Fruit fly (Drosophila melanogaster) whole organism, adult: ENCODE data around the gene CG31517.

ENCODE experiments used
- CG11617 ChIP-seq: fragments of 200-800 bp; sonication (Bioruptor generic); optimal IDR thresholded peaks from 2 replicates; lab custom pipeline; 2017; ENCODE audit warnings: mild to moderate bottlenecking, missing biosample characterization, missing genetic modification reagents, missing genetic modification characterization
- CG12768 ChIP-seq: fragments of 200-800 bp; sonication (Bioruptor generic); optimal IDR thresholded peaks from 2 replicates; lab custom pipeline; 2017; ENCODE audit warnings: missing biosample characterization, missing genetic modification characterization, mild to moderate bottlenecking, moderate library complexity, missing genetic modification reagents
- CG14711 ChIP-seq: fragments of 200-800 bp; sonication (Bioruptor generic); optimal IDR thresholded peaks from 2 replicates; lab custom pipeline; 2018; ENCODE audit warnings: missing biosample characterization, mild to moderate bottlenecking, missing genetic modification characterization, moderate library complexity
- CG1620 ChIP-seq: fragments of 200-800 bp; sonication (Bioruptor generic); optimal IDR thresholded peaks from 2 replicates; lab custom pipeline; 2016; ENCODE audit warnings: missing biosample characterization, missing genetic modification characterization
- CG33017 ChIP-seq: fragments of 200-800 bp; sonication (Bioruptor generic); optimal IDR thresholded peaks from 2 replicates; lab custom pipeline; 2018; ENCODE audit warnings: missing biosample characterization, mild to moderate bottlenecking, missing genetic modification characterization, moderate library complexity
- CG5204 ChIP-seq: fragments of 200-800 bp; sonication (Bioruptor generic); optimal IDR thresholded peaks from 2 replicates; lab custom pipeline; 2016; ENCODE audit warnings: missing biosample characterization, missing genetic modification characterization
- CG7045 ChIP-seq: fragments of 200-800 bp; sonication (Bioruptor generic); optimal IDR thresholded peaks from 2 replicates; lab custom pipeline; 2017; ENCODE audit warnings: missing biosample characterization, mild to moderate bottlenecking, missing genetic modification characterization
- CG7101 ChIP-seq: fragments of 200-800 bp; sonication (Bioruptor generic); optimal IDR thresholded peaks from 2 replicates; lab custom pipeline; 2018; ENCODE audit warnings: missing biosample characterization, mild to moderate bottlenecking, missing genetic modification characterization, moderate library complexity
- Clk ChIP-seq: fragments of 200-800 bp; sonication (Bioruptor generic); optimal IDR thresholded peaks from 2 replicates; lab custom pipeline; 2017; ENCODE audit warnings: missing biosample characterization, missing genetic modification characterization
- Crg-1 ChIP-seq: fragments of 200-800 bp; sonication (Bioruptor generic); optimal IDR thresholded peaks from 2 replicates; lab custom pipeline; 2016; ENCODE audit warnings: missing biosample characterization, missing genetic modification characterization
- Hr96 ChIP-seq: fragments of 200-800 bp; sonication (Bioruptor generic); optimal IDR thresholded peaks from 2 replicates; lab custom pipeline; 2016; ENCODE audit warnings: missing biosample characterization, missing genetic modification characterization
- Mnt ChIP-seq: fragments of 200-800 bp; sonication (Bioruptor generic); optimal IDR thresholded peaks from 2 replicates; lab custom pipeline; 2016; ENCODE audit warnings: missing biosample characterization, mild to moderate bottlenecking, missing genetic modification characterization
- bab1 ChIP-seq: fragments of 200-800 bp; sonication (Bioruptor generic); optimal IDR thresholded peaks from 3 replicates; lab custom pipeline; 2019; ENCODE audit warnings: missing biosample characterization, mild to moderate bottlenecking, missing genetic modification characterization, moderate library complexity
- cic ChIP-seq: fragments of 200-800 bp; sonication (Bioruptor generic); optimal IDR thresholded peaks from 2 replicates; lab custom pipeline; 2017; ENCODE audit warnings: missing biosample characterization, mild to moderate bottlenecking, missing genetic modification characterization, moderate library complexity
- cnc ChIP-seq, 2 experiments: fragments of >200 bp; optimal IDR thresholded peaks; 2 replicates each; lab custom pipeline; 2017
- kay ChIP-seq: fragments of 200-800 bp; sonication (Bioruptor generic); peaks from one replicate; lab custom pipeline; 2016; ENCODE audit warnings: missing biosample characterization, missing genetic modification characterization, borderline replicate concordance
- ovo ChIP-seq: fragments of 200-800 bp; sonication (Bioruptor generic); optimal IDR thresholded peaks from 2 replicates; lab custom pipeline; 2016; ENCODE audit warnings: missing biosample characterization, missing genetic modification characterization
- pad ChIP-seq: fragments of 200-800 bp; sonication (Bioruptor generic); optimal IDR thresholded peaks from 3 replicates; lab custom pipeline; 2017; ENCODE audit warnings: missing biosample characterization, missing genetic modification characterization, mild to moderate bottlenecking, moderate library complexity, missing genetic modification reagents
- tj ChIP-seq: fragments of 200-800 bp; sonication (Bioruptor generic); optimal IDR thresholded peaks from 3 replicates; lab custom pipeline; 2017; ENCODE audit warnings: missing biosample characterization, mild to moderate bottlenecking, missing genetic modification characterization, moderate library complexity
- toe ChIP-seq: fragments of 200-800 bp; sonication (Bioruptor generic); optimal IDR thresholded peaks from 2 replicates; lab custom pipeline; 2016; ENCODE audit warnings: missing biosample characterization, missing genetic modification characterization

Gene CG31517

DNA sequence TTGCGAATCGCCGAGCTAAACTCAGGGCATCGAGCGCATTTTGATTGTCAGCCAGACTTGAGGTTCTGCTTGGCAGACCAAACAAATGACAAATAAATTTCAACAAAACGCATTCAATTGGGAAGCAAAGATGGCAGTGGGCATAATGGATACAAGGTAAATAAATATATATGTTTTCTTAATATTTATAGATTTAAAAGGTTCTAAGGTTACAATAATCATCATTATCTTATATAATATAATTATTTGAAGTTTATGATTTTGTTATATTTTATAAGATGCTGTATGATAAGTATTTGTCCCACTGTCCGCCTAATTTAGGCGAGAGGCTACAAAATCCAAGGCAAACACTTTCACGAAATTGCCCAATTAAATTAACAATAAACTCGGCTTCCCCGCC, 30.2 kb upstream of the CG31517 start:
- TF ChIP-seq cic: no peak
- no peak for TF ChIP-seq pad
- TF ChIP-seq tj (GFP tag; lab: Kevin White, UChicago): no peak
- no peak for TF ChIP-seq bab1 (GFP tag; lab: Kevin White, UChicago)
- TF ChIP-seq ovo (GFP tag; lab: Kevin White, UChicago): no peak
- TF ChIP-seq CG11617 (GFP tag; lab: Kevin White, UChicago): no peak
- no peak for TF ChIP-seq CG33017
- no peak for TF ChIP-seq CG7045
- TF ChIP-seq Crg-1: no peak
- TF ChIP-seq cnc (optimal IDR thresholded peaks at IDR 0.05; lab: Kevin White, UChicago): no peak
- no peak for TF ChIP-seq CG5204 (GFP tag; lab: Kevin White, UChicago)
- TF ChIP-seq CG12768 (GFP tag; lab: Kevin White, UChicago): no peak
- no peak for TF ChIP-seq toe (GFP tag; lab: Kevin White, UChicago)
- TF ChIP-seq CG14711 (tag; lab: Kevin White, UChicago): no peak
- no peak for TF ChIP-seq Clk (GFP tag; lab: Kevin White, UChicago)
- no peak for TF ChIP-seq Hr96
- no peak for TF ChIP-seq CG1620
- no peak for TF ChIP-seq kay
- no peak for TF ChIP-seq CG7101 (tag; lab: Kevin White, UChicago)

DNA sequence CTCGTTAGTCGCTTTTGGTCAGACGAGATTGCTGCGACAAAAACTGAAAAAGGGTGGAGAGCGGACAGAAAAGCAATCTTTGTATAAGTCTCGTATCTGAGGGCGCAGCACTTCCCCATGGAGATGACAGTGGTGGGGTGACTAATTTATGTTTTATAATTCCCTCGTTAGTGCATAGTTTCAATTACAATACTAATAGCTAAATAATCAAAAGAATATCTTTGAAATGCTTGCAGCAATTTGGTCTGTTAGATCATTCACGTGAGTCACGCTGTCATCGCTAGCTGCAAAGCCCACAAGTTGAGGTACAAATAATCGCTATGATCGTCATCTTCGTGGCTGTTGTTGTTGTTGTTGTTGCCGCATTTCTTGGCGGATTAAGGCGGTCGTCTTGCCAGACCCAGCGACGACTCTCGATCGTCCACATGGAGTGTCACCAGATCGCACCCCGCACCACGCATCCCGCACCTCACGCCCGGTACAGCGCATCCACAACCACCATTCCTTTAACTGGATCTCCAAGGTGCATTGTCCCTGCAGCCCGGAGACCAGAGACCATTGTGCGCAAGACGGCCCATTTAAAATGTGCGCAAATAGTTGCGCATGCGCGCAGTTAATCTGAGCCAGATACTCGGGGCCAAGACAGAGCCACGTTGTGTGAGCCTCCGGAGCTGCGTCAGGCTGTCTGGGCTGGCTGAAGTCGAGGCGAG, 26.3 kb upstream of the CG31517 start:
- TF ChIP-seq cic: no peak
- no peak for TF ChIP-seq CG1620
- no peak for TF ChIP-seq CG7045
- TF ChIP-seq Clk (GFP tag; lab: Kevin White, UChicago): no peak
- no peak for TF ChIP-seq CG11617 (GFP tag; lab: Kevin White, UChicago)
- TF ChIP-seq CG12768 (GFP tag; lab: Kevin White, UChicago): no peak
- no peak for TF ChIP-seq ovo (GFP tag; lab: Kevin White, UChicago)
- TF ChIP-seq toe (GFP tag; lab: Kevin White, UChicago): no peak
- TF ChIP-seq CG33017: no peak
- TF ChIP-seq CG5204 (GFP tag; lab: Kevin White, UChicago): no peak
- no peak for TF ChIP-seq bab1 (GFP tag; lab: Kevin White, UChicago)
- TF ChIP-seq pad: no peak
- TF ChIP-seq cnc (optimal IDR thresholded peaks at IDR 0.05; lab: Kevin White, UChicago): no peak
- TF ChIP-seq Mnt: no peak
- no peak for TF ChIP-seq CG14711 (tag; lab: Kevin White, UChicago)
- TF ChIP-seq kay: no peak
- no peak for TF ChIP-seq Crg-1

DNA sequence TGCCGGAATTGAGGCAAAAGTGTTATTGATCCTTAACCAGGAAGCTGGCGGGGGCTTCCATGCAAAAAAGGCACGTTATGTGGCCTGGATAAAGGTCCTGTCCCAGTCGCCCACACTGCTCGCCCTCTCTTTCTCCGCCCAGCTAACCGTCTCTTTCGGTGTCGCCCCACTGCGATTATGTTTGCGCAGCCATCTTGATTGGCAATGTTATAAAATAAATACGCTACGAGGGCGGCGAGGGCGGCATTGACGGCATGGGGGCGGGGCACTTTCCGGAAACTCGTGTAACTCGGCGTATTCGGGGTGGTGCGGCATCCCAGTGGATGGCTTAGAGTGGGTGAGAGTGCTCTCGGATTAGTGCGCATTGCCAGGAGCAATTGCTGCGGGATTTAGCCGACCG, 24.6 kb upstream of the CG31517 start:
- TF ChIP-seq CG33017: no peak

DNA sequence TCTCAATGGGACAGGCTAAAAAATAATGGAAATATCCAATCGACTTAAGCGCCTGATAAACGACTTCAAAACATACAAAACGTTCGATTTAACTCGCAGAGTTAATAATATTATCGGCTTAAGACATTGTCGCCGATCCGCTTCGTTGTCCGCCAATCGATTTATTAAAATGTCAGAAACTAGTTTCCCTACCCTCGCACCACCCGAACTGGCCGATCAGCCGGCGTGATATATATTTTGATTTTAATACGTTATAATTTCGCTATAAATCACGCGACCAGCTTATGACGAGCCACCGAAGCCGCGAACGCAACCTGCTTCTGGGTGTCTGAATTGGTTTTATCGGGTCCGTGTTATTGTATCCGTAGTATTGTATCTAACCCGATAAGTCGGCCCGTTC, 20.7 kb upstream of the CG31517 start:
- TF ChIP-seq Clk (GFP tag; lab: Kevin White, UChicago) (no peak), CG14711 (tag; lab: Kevin White, UChicago) (no peak), CG12768 (GFP tag; lab: Kevin White, UChicago) (no peak), CG5204 (GFP tag; lab: Kevin White, UChicago) (no peak), Mnt (no peak), CG11617 (GFP tag; lab: Kevin White, UChicago) (no peak), CG7101 (tag; lab: Kevin White, UChicago) (no peak), kay (no peak), cnc (optimal IDR thresholded peaks at IDR 0.05; lab: Kevin White, UChicago) (no peak), Hr96 (no peak), bab1 (GFP tag; lab: Kevin White, UChicago) (no peak), CG1620 (no peak), ovo (GFP tag; lab: Kevin White, UChicago) (no peak), tj (GFP tag; lab: Kevin White, UChicago) (no peak), toe (GFP tag; lab: Kevin White, UChicago) (no peak), CG7045 (no peak), Crg-1 (no peak), cic (no peak), CG33017 (no peak)

DNA sequence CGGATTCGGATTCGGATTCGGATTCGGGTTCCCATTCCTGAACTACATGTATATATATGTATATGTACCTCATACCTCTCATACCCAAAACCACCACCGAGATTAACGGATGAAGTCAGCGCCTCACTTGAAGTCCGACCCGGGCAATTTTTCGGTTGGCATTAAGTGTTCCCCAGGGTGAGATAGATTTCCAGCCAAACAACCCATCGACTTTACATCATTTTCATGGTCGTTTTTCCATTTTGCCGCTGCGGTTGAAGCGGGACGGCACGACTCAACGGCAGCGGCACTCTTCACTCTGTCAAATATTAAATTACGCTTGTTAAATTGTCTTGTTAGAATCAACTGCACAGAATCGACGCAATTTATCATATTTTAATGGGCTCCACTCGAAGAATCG, 18.0 kb upstream of the CG31517 start:
- TF ChIP-seq CG5204 (GFP tag; lab: Kevin White, UChicago) (no peak), CG7045 (no peak), ovo (GFP tag; lab: Kevin White, UChicago) (no peak), Hr96 (no peak), CG11617 (GFP tag; lab: Kevin White, UChicago) (no peak), kay (no peak), toe (GFP tag; lab: Kevin White, UChicago) (no peak), cic (no peak), cnc (optimal IDR thresholded peaks at IDR 0.05; lab: Kevin White, UChicago) (no peak), CG12768 (GFP tag; lab: Kevin White, UChicago) (no peak), bab1 (GFP tag; lab: Kevin White, UChicago) (no peak), Clk (GFP tag; lab: Kevin White, UChicago) (no peak)

DNA sequence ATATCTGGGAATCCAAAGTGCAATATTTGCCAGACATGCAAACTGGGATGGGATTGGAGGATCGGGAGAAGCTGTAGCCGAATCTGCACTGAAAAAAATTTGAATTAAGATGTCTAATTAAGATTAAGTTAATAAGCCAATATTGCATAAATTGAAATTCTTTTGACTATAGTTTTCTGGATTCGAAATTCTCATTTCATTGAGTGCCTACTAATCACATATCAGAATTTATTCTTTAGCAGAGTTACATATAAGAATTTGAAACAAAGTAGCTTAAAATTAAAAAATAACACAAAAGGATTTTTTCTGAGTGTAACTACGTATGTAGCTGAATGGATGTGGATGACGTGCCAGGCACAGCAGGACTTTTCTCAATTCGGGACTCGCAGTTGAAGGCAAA, 16.4 kb upstream of the CG31517 start:
- TF ChIP-seq CG7101 (tag; lab: Kevin White, UChicago) (no peak), Hr96 (no peak), CG5204 (GFP tag; lab: Kevin White, UChicago) (no peak), CG7045 (no peak), pad (no peak), Clk (GFP tag; lab: Kevin White, UChicago) (no peak), CG33017 (no peak), CG12768 (GFP tag; lab: Kevin White, UChicago) (no peak), toe (GFP tag; lab: Kevin White, UChicago) (no peak), CG1620 (no peak), CG11617 (GFP tag; lab: Kevin White, UChicago) (no peak), CG14711 (tag; lab: Kevin White, UChicago) (no peak), bab1 (GFP tag; lab: Kevin White, UChicago) (no peak), kay (no peak), ovo (GFP tag; lab: Kevin White, UChicago) (no peak), cnc (optimal IDR thresholded peaks at IDR 0.05; lab: Kevin White, UChicago) (no peak), cic (no peak), Mnt (no peak), tj (GFP tag; lab: Kevin White, UChicago) (no peak)
